Worm (Caenorhabditis elegans) whole organism, L3 larva: Measurements from ENCODE around the gene hbl-1.
A peak's percentile ranks its signal among the peaks of the same experiment; 100 is the strongest.

ENCODE experiments used
- R02D3.7 ChIP-seq: fragments of 150-350 bp; optimal IDR thresholded peaks from 2 replicates; lab custom pipeline; 2014; ENCODE audit warnings: missing biosample characterization, missing genetic modification characterization
- ZK546.5 ChIP-seq: sonication (generic microtip); optimal IDR thresholded peaks from 2 replicates; lab custom pipeline; 2017; ENCODE audit warnings: missing biosample characterization, missing genetic modification characterization
- ama-1 ChIP-seq: fragments of 150-350 bp; optimal IDR thresholded peaks from 2 replicates; lab custom pipeline; 2018
- ceh-28 ChIP-seq: fragments of 150-350 bp; optimal IDR thresholded peaks from 2 replicates; lab custom pipeline; 2014; ENCODE audit warnings: missing biosample characterization, missing genetic modification reagents, missing genetic modification characterization
- ceh-9 ChIP-seq: sonication (generic microtip); optimal IDR thresholded peaks from 2 replicates; lab custom pipeline; 2018; ENCODE audit warnings: missing biosample characterization, missing genetic modification characterization
- elt-1 ChIP-seq: fragments of 150-350 bp; optimal IDR thresholded peaks from 2 replicates; lab custom pipeline; 2014; ENCODE audit warnings: missing biosample characterization, missing genetic modification characterization
- elt-2 ChIP-seq: sonication (generic microtip); optimal IDR thresholded peaks from 2 replicates; lab custom pipeline; 2016; ENCODE audit warnings: missing genetic modification reagents, mild to moderate bottlenecking, missing genetic modification characterization, missing compliant biosample characterization
- elt-3 ChIP-seq, 3 experiments: fragments of 150-350 bp in 1 of 3; sonication (generic microtip) in 2 of 3; optimal IDR thresholded peaks; 2 replicates in 2 of 3; 4 replicates in 1 of 3; lab custom pipeline; 2014 to 2017; ENCODE audit warnings: missing biosample characterization in 3 of 3, missing genetic modification characterization in 3 of 3
- fkh-10 ChIP-seq: sonication (generic microtip); optimal IDR thresholded peaks from 2 replicates; lab custom pipeline; 2017; ENCODE audit warnings: missing biosample characterization, missing genetic modification reagents, missing genetic modification characterization
- hmg-11 ChIP-seq: sonication (generic microtip); optimal IDR thresholded peaks from 2 replicates; lab custom pipeline; 2016; ENCODE audit warnings: missing genetic modification characterization, missing compliant biosample characterization
- jun-1 ChIP-seq: fragments of 150-350 bp; optimal IDR thresholded peaks from 2 replicates; lab custom pipeline; 2014; ENCODE audit warnings: missing biosample characterization, missing genetic modification reagents, missing genetic modification characterization
- lin-15B ChIP-seq: fragments of 150-350 bp; optimal IDR thresholded peaks from 2 replicates; lab custom pipeline; 2014; ENCODE audit warnings: missing biosample characterization, missing genetic modification characterization
- lin-39 ChIP-seq: fragments of 150-350 bp; optimal IDR thresholded peaks from 2 replicates; lab custom pipeline; 2018; ENCODE audit warnings: missing biosample characterization, missing genetic modification reagents, missing genetic modification characterization
- lsy-12 ChIP-seq: sonication (generic microtip); optimal IDR thresholded peaks from 2 replicates; lab custom pipeline; 2016; ENCODE audit warnings: mild to moderate bottlenecking, missing genetic modification characterization, missing compliant biosample characterization
- mdl-1 ChIP-seq: fragments of 150-350 bp; optimal IDR thresholded peaks from 2 replicates; lab custom pipeline; 2014; ENCODE audit warnings: missing biosample characterization, missing genetic modification characterization
- mml-1 ChIP-seq: fragments of 150-350 bp; sonication (generic microtip); optimal IDR thresholded peaks from 3 replicates; lab custom pipeline; 2014; ENCODE audit warnings: missing biosample characterization, missing genetic modification characterization
- nfya-1 ChIP-seq: sonication (generic microtip); optimal IDR thresholded peaks from 2 replicates; lab custom pipeline; 2017; ENCODE audit warnings: missing genetic modification characterization, mild to moderate bottlenecking, missing compliant biosample characterization, antibody characterized with exemption, moderate library complexity; ENCODE audit not compliant: insufficient read depth
- nhr-11 ChIP-seq: fragments of 150-350 bp; optimal IDR thresholded peaks from 2 replicates; lab custom pipeline; 2014; ENCODE audit warnings: missing biosample characterization, missing genetic modification characterization
- nhr-12 ChIP-seq: fragments of 150-350 bp; optimal IDR thresholded peaks from 2 replicates; lab custom pipeline; 2014; ENCODE audit warnings: missing biosample characterization, missing genetic modification characterization
- nhr-23 ChIP-seq: fragments of 150-350 bp; optimal IDR thresholded peaks from 2 replicates; lab custom pipeline; 2014; ENCODE audit warnings: missing biosample characterization, missing genetic modification reagents, missing genetic modification characterization
- nhr-237 ChIP-seq: fragments of 150-350 bp; optimal IDR thresholded peaks from 2 replicates; lab custom pipeline; 2014; ENCODE audit warnings: missing biosample characterization, missing genetic modification characterization
- nhr-25 ChIP-seq: sonication (generic microtip); optimal IDR thresholded peaks from 2 replicates; lab custom pipeline; 2017; ENCODE audit warnings: missing biosample characterization, missing genetic modification characterization
- nhr-43 ChIP-seq: sonication (generic microtip); optimal IDR thresholded peaks from 2 replicates; lab custom pipeline; 2016; ENCODE audit warnings: mild to moderate bottlenecking, missing genetic modification characterization, missing compliant biosample characterization; ENCODE audit not compliant: poor library complexity, severe bottlenecking
- nhr-76 ChIP-seq: fragments of 150-350 bp; sonication (generic microtip); optimal IDR thresholded peaks from 5 replicates; lab custom pipeline; 2014; ENCODE audit warnings: missing biosample characterization, missing genetic modification characterization
- nhr-77 ChIP-seq: fragments of 150-350 bp; optimal IDR thresholded peaks from 2 replicates; lab custom pipeline; 2014; ENCODE audit warnings: missing biosample characterization, missing genetic modification characterization
- pqm-1 ChIP-seq: fragments of 150-350 bp; optimal IDR thresholded peaks from 2 replicates; lab custom pipeline; 2017; ENCODE audit warnings: missing biosample characterization, missing genetic modification characterization, inconsistent platforms
- sea-2 ChIP-seq: fragments of 150-350 bp; sonication (generic microtip); optimal IDR thresholded peaks from 4 replicates; lab custom pipeline; 2014; ENCODE audit warnings: missing biosample characterization, missing genetic modification reagents, missing genetic modification characterization
- unc-62 ChIP-seq: fragments of 150-350 bp; sonication (generic microtip); optimal IDR thresholded peaks from 4 replicates; lab custom pipeline; 2014; ENCODE audit warnings: missing biosample characterization, missing genetic modification reagents, missing genetic modification characterization
- ztf-4 ChIP-seq: fragments of 150-350 bp; optimal IDR thresholded peaks from 2 replicates; lab custom pipeline; 2014; ENCODE audit warnings: missing biosample characterization, missing genetic modification characterization

The hbl-1 gene

ce11 chrX:5817078-5817477, 4.9 kb upstream of the hbl-1 start:
- TF ChIP-seq mml-1 (tag; lab: Kevin White, UChicago) (no peak), lin-39 (tag; lab: Kevin White, UChicago) (peak; percentile 1), nfya-1 (tag; lab: Kevin White, UChicago) (peak; percentile 95), fkh-10 (GFP tag; lab: Kevin White, UChicago) (no peak)

- TF ChIP-seq R02D3.7 (no peak), nhr-43 (tag; lab: Kevin White, UChicago) (peak; percentile 33), ZK546.5 (no peak), lin-39 (tag; lab: Kevin White, UChicago) (peak; percentile 62), ztf-4 (tag; lab: Kevin White, UChicago) (no peak), nhr-76 (no peak), ceh-9 (no peak), nhr-12 (tag; lab: Kevin White, UChicago) (no peak), nhr-25 (tag; lab: Kevin White, UChicago) (peak; percentile 11), lin-15B (no peak), nhr-77 (no peak), elt-1 (tag; lab: Kevin White, UChicago) (no peak), ceh-28 (tag; lab: Kevin White, UChicago) (no peak), unc-62 (no peak), hmg-11 (no peak)
These were observed 3.8 kb upstream of the hbl-1 start for ce11 chrX:5818176-5818575.

ce11 chrX:5819702-5820470, 2.1 kb upstream of the hbl-1 start:
- TF ChIP-seq nfya-1 (tag; lab: Kevin White, UChicago) (peak; percentile 64), fkh-10 (GFP tag; lab: Kevin White, UChicago) (peak; percentile 71), hmg-11 (peak; percentile 1), ama-1 (lab: Kevin White, UChicago) (peak; percentile 44), elt-3 (tag; optimal IDR thresholded peaks at IDR 0.05; lab: Kevin White, UChicago) (no peak)

- TF ChIP-seq elt-1 (tag; lab: Kevin White, UChicago) (no peak), nhr-43 (tag; lab: Kevin White, UChicago) (peak; percentile 30), nhr-11 (tag; lab: Kevin White, UChicago) (no peak), lsy-12 (tag; lab: Kevin White, UChicago) (peak; percentile 30), nhr-25 (tag; lab: Kevin White, UChicago) (peak; percentile 75)
These were observed 1.1 kb upstream of the hbl-1 start for ce11 chrX:5820880-5821279.

ce11 chrX:5826976-5827375, 5.0 kb downstream of the hbl-1 start:
- TF ChIP-seq nhr-237, result no peak

ce11 chrX:5828085-5828484, 6.1 kb downstream of the hbl-1 start:
- peak; percentile 57 for TF ChIP-seq nhr-43 (tag; lab: Kevin White, UChicago)
- peak; percentile 79 for TF ChIP-seq nhr-23 (tag; lab: Kevin White, UChicago)
- peak; percentile 82 for TF ChIP-seq unc-62
- TF ChIP-seq nfya-1 (tag; lab: Kevin White, UChicago), result peak; percentile 17
- TF ChIP-seq jun-1 (tag; lab: Kevin White, UChicago), result no peak
- TF ChIP-seq elt-1 (tag; lab: Kevin White, UChicago), result peak; percentile 36
- no peak for TF ChIP-seq mdl-1 (tag; lab: Kevin White, UChicago)
- peak in 1 of 3 experiments; percentile 3 for TF ChIP-seq elt-3 (tag; optimal IDR thresholded peaks at IDR 0.05; lab: Kevin White, UChicago)
- TF ChIP-seq nhr-25 (tag; lab: Kevin White, UChicago), result peak; percentile 95

ce11 chrX:5829175-5829574, 7.2 kb downstream of the hbl-1 start, which contains the start of gene acp-5:
Gene acp-5, plus strand, starts transcription at chrX:5829435.
- peak; percentile 9 for TF ChIP-seq ceh-28 (tag; lab: Kevin White, UChicago)
- TF ChIP-seq elt-2 (tag; lab: Kevin White, UChicago), result peak; percentile 51
- TF ChIP-seq unc-62, result no peak
- TF ChIP-seq sea-2 (GFP tag; lab: Kevin White, UChicago), result no peak
- TF ChIP-seq pqm-1 (tag; lab: Kevin White, UChicago), result peak; percentile 53
- TF ChIP-seq nhr-25 (tag; lab: Kevin White, UChicago), result no peak
- no peak for TF ChIP-seq fkh-10 (GFP tag; lab: Kevin White, UChicago)
- TF ChIP-seq, all 47 proteins: peak for 3
